Worm (Caenorhabditis elegans): ENCODE measurements around the gene casy-1.

casy-1 gene

DNA sequence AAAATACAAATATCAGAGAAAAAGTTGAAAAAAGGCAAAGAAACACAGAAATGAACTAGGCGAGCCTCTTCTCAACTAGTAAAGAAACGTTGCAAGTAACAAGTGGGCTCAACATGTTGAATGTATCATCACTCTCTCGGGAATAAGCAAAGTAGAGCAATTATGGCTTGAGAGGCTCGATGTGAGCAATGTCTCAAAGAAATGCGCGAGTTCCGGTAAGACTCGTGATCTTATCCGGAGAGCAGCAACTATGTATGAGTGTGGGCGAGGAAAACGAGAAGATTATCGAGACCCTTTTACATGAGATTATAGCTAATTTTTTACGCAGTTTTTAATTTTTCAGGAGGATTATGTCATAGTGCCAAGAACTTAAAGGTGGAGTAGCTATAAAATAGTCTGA is 4.3 kb downstream of the casy-1 start:
- no peak for TF ChIP-seq unc-62 (GFP tag; optimal IDR thresholded peaks at IDR 0.05)

DNA sequence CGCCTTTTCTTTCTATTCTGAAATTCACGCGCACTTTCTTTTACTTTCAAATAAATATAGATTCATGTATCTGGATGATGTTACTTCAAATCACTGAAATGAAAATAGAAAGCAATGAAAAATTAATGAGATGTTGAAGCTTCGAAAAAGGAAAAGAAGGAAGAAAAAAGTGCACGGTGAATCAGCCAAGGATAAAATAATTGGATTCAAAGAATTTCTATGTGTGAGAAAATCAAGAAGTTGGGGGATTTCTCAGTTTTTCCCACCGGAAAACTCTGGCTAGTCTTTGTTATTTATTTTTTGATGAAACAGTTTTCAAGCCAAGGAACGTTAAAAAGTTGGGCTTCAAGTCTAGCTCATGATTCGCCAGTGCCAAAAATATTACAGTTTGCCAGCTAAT is 4.7 kb downstream of the casy-1 start:
- no peak for TF ChIP-seq unc-62 (GFP tag; optimal IDR thresholded peaks at IDR 0.05)

DNA sequence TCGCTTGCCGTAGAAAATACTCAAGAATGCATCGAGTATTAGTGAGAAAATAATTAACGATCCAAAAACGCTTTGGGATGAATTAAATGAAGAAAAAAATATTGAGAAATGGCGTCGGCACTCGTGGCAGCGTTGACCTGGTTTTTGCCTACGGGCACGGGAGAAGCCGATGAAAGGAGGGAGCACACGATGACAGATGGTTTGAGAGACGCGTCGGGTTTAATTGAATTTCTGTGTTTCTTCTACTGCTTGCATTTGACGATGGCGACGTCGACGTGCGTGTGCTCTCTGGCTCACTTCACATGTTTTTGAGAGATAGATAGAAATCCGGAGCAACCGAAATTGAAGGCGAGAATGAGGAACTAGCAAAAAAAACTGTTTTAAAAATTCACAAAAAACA is 5.8 kb downstream of the casy-1 start:
- TF ChIP-seq unc-62 (GFP tag; optimal IDR thresholded peaks at IDR 0.05) = no peak

DNA sequence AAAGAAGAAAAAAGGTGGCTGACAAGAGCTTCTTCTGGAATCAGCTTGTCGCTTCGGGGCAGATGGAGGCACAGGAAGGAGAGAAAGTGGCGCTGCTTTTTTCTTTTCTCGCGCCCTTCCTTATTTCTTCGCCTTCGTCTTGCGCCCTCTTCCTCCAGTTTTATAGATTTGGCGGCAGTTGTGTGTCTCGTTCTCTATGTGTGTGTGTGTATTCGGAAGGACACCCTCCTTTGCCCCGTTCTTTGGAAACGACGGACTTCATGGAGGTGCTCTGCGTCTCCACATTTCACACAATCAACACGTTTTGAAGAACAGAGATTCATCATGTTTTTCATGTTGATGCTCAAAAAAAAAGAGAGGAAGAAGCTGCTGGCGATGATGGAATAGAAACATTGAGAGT is 7.8 kb downstream of the casy-1 start:
- no peak for TF ChIP-seq unc-62 (GFP tag; optimal IDR thresholded peaks at IDR 0.05)

DNA sequence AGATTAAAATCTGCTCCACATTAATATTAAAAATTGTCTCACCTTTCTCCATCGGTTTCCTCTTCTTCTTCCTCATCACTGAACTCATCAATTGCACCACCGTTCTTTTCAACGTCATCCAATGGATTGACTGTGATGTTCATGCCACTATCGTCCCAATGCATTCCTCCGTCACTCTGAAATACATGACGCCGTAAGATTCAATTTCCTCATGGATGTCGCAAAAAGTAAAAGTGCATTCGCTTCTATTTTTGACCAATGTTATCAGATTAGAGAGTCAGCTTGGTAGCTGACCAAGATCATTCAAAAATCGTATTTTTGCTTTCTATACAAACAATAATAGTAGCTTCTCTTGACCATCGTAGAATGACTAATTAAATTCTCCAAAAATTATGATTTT is 10.0 kb downstream of the casy-1 start:
- TF ChIP-seq unc-62 (GFP tag; optimal IDR thresholded peaks at IDR 0.05) = no peak

DNA sequence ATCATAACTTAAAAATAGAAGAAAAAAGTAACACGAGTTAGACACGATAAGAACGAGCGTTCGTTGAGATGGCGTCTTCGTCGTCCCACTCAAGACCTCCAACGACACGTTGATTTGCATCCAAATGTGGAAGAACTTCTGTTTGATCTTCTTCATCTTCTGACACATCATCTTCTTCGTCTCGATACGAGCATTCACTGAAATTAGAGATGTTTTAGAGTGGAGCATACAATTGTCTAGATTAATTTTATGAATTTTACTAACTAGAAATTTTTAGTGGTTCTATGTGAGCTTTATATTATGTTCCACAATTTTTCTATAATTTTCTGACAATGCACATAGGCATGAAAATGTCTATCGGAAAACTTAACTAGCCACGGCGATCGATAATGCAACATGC is 10.7 kb downstream of the casy-1 start:
- TF ChIP-seq unc-62 (GFP tag; optimal IDR thresholded peaks at IDR 0.05) = no peak

DNA sequence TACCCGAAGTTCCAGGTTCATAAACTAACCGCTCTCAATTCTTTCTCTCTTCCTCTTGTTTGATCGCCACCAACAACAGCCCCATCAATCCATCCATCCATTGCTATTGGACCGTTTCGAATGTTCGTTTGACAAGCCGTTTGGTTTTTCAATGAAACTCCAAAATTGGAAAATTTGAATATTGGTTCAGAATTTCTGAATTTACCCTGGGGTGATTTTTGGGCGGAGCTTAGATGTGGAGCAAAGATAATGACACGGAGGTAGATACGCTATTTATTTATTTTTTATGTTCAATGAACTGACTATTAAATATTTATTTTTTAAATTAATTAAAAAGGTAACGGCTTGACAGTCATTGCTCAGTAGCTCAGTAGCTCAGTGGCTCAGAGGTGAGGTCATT is 12.2 kb downstream of the casy-1 start, which contains the start of gene B0034.2:
TSS of gene B0034.2 (minus strand) at position 101 of the 400 bp plus-strand sequence.
- no peak for TF ChIP-seq unc-62 (GFP tag; optimal IDR thresholded peaks at IDR 0.05)

DNA sequence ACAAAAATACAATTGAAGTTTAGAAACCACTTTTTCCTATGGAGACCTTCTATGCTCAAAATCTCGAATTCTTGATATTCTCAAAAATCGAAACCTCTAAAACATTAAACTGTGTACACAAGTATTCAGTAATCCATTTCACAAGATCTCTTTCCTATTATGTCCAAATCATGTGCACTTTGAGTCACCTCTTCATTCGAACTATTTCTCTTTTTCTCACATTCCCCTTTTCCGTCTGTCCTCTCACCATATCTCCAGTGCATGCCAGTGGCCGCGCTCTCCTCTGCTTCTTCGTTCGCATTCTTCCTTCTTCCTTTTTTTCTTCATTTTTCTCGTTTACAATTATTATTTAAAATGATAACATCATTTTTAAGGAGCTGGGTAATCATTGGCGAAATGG is 13.9 kb downstream of the casy-1 start, which contains the start of gene F28B12.1:
TSS of gene F28B12.1 (plus strand) at position 335 of the 400 bp plus-strand sequence.
- no peak for TF ChIP-seq unc-62 (GFP tag; optimal IDR thresholded peaks at IDR 0.05)

DNA sequence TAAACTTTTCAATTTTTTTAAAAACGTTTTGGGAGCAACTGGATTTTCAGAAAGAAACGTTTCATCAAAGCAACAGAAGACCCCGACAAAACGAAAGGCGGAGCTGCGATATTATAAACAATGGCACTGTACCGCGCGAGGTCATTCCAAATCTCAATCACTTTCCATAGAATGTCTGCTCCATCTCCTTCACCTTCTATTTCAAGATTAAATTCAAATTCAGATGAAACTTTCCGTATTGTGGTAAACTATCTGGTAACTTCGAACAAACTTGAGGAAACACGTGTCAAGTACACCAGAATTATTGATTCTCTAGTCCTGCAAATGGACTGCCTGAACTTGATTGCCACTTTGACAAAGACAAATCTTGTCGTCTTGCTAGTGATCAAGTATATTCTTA is 15.7 kb downstream of the casy-1 start, which contains the start of gene F28B12.6:
TSS of gene F28B12.6 (plus strand) at position 49 of the 400 bp plus-strand sequence.
- TF ChIP-seq unc-62 (GFP tag; optimal IDR thresholded peaks at IDR 0.05) = no peak

DNA sequence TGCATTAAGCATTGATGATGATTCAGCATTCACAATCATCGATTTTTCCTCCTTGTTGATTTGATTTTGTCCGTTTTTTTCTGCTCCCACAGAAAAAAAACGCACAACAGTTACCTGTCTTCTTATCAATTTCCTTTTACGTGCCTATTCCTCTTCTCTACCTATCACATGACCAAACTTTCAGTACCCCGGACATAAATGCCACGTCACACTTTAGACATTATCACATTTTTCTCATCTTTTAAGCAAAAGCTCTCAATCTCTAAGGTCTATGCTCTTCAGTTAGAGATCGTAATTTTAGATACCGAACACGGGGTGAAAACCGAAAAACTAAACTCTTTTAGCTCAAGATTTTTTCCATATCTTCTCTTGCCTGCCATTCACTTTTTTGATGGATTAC is 20.5 kb downstream of the casy-1 start:
- TF ChIP-seq unc-62 (GFP tag; optimal IDR thresholded peaks at IDR 0.05) = no peak

DNA sequence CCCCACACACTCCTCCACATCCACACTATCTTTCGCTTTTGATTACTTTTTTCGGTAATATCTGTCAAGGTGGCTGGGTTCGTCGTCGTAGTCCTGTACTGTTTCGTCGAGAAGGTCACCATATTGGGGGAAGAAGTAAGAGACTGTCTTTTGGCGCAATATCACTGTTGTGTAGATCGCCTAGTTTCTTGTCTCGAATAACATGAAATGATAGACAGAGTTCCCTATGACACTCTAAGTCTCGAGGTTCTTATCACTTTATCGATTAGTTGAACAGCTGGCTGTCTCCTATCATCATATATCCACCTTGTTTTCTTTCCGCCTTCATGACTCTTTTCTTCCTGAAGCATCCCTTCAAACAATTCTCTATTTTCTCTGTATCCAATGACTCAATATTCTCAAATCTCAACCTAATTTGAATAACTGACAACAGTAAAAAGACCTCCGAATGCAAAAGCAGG is 22.5 kb downstream of the casy-1 start:
- TF ChIP-seq unc-62 (GFP tag; optimal IDR thresholded peaks at IDR 0.05) = no peak

DNA sequence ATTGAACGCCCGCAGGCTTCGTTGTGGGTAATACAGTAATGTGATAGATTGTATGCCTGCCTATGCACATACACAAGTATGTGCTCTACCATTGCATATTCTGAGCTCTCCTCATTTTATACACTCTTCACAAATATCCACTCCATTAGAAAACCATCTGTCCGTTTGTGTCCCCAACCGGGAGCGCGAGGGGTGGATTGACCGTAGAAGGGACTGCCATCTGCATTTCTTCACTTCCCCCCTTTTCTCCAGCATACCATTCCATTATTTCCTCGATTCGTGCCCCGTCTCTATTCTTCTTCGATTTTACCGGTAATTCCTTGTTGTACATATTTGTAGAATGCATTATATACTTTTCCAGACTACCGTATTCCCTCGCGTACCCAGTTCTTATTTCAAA is 23.4 kb downstream of the casy-1 start:
- TF ChIP-seq unc-62 (GFP tag; optimal IDR thresholded peaks at IDR 0.05) = no peak

DNA sequence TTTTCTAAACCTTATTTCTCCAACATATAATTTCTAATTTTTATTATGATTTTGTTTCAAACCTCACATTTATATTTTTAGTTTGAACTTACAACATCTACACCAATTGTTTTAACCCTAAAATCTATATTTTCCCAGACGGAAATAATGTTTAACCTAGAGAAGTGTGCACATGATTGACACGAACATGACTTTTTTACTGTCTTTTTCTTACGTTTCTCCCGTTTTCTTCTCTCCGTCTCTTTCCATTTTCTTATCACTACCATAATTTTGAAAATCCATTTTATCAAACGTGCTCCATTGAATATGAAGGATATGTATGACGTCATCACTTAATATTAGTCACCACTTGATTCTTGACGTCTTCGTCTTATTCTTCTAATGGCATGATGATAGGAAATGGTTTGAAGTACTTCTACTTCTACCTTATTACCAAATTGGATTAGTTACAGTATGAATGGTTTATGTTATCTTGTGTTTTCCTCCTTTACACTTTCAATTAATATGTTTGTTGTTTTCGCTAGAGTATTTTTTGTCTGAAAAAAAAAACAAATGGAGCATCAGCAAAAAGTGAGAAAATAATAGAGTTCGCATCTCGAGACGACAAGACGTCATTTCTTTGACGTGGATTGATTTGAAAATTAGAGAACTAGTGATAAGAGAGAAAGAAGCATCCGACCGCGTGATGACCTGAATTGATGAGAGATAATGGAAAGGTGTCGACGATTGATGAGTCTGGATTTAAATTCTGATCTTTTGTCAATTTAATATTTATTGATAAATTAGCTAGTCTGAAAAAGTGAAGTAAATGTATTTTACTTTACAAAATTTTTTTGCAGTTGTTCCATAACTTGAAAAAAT is 24.3 kb downstream of the casy-1 start:
- TF ChIP-seq unc-62 (GFP tag; optimal IDR thresholded peaks at IDR 0.05) = no peak

DNA sequence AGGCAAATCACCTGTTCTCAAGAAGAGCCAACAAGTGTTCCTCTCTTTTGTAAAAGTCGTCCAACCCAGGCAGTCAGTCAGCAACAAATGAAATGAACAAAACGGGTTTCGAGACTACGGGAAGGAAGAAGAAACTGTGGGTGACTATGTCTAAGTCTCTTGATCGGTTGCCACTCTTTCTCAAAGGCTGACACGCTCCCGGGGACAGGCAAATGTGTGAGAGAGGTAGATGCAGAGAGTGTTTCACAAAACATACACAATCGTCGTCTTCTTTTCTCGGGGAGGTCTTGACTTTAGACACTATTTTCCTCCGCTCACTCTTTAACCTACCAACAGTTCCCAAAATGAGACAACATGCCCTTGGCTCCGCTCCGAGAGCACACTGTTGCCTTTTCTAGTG is 25.4 kb downstream of the casy-1 start:
- TF ChIP-seq unc-62 (GFP tag; optimal IDR thresholded peaks at IDR 0.05) = no peak

DNA sequence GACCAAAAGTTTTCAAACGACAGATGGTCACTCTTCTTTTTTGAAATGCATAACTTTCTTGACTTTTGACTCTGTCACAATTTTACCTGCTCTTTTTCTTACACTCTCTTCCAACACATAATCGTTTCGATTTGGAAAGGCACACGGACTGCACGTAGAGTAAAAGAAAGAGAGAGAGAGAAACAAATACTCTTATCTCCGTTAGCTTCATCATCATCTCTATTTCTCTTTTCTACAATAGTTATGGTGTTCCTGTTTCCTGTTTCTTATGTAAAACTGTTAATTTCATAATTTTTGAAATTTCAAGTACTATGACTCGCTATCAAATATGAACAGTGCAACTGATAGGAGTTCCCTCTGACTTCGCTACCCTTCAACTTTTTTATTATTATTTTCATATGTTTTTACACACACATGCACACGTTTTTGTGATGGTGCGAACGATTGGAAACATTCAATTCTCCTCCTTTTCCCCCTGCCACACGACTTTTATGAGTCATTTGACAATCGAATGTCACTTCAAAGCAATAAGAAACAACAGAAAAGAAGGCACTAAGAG is 26.3 kb downstream of the casy-1 start:
- no peak for TF ChIP-seq unc-62 (GFP tag; optimal IDR thresholded peaks at IDR 0.05)

DNA sequence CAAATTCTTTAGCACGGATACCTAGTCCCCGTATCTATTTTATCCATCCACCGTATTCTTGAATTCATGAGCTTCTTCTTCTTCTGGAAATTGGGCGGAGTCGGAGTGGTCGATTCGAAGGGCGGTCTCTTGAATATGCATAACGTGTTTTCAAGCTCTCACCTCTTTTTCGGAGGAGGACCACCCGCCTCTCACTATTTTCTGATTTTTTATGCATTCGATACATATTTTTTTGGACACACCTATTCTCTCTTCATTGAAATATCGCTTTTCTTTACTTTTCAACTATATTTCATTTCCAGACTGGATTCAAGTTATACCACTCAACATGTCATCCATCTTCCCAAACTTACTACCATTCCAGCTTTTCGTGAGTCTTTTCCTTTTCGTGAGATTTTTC is 28.0 kb downstream of the casy-1 start, which contains the start of gene egl-44:
TSS of gene egl-44 (plus strand) at position 301 of the 400 bp plus-strand sequence.
- no peak for TF ChIP-seq unc-62 (GFP tag; optimal IDR thresholded peaks at IDR 0.05)

DNA sequence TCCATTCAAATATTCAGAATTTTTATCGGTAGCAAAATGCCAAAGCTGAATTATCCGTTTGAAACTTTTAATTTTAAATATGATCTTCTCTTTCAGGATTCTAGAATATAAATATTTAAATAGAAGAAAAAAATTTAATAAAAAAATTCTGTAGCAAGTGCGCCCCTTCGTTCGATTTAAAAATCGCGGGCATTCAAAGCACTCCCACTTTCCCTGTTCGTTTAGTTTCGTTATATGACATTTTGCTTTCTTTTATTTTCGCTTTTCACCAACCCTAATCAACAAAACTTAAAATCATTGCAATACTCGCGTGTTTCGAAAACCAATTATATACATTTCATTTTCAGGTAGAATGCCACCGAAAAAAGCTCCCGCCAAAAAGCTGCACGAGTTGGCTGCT is 34.9 kb downstream of the casy-1 start, which contains the start of gene vrk-1:
TSS of gene vrk-1 (plus strand) at position 348 of the 400 bp plus-strand sequence.
- TF ChIP-seq unc-62 (GFP tag; optimal IDR thresholded peaks at IDR 0.05) = no peak

All from whole organism, dauer.